Worm (Caenorhabditis elegans): ENCODE data around the gene nspb-8.

- TF ChIP-seq elt-2 (tag; optimal IDR thresholded peaks at IDR 0.05), result no peak
- TF ChIP-seq nhr-237 (tag; optimal IDR thresholded peaks at IDR 0.05), result no peak
Measured at ce11 chrII:14627330-14627729, 46.9 kb upstream of the nspb-8 start, which contains the start of gene tag-297.

Measured in whole organism, L3 larva.